Fruit fly (Drosophila melanogaster) whole organism, prepupa: ENCODE data around the gene CG15643.

ENCODE experiments used
- CG10669 ChIP-seq: fragments of 200-800 bp; sonication (Bioruptor generic); optimal IDR thresholded peaks from 3 replicates; lab custom pipeline; 2018; ENCODE audit warnings: missing biosample characterization, mild to moderate bottlenecking, missing genetic modification characterization, moderate library complexity
- CG11294 ChIP-seq: fragments of 200-800 bp; sonication (Bioruptor generic); IDR thresholded peaks from 2 replicates; pipeline ENCODE4 v1.3.6; 2022; ENCODE audit warnings: missing biosample characterization, missing genetic modification characterization
- CG11902 ChIP-seq: fragments of 200-800 bp; sonication (Bioruptor generic); optimal IDR thresholded peaks from 3 replicates; lab custom pipeline; 2016; ENCODE audit warnings: missing biosample characterization, missing genetic modification characterization
- CG15336 ChIP-seq: fragments of 200-800 bp; sonication (Bioruptor generic); IDR thresholded peaks from 2 replicates; pipeline ENCODE4 v1.3.6; 2022; ENCODE audit warnings: missing biosample characterization, missing genetic modification characterization
- CG1621 ChIP-seq: fragments of 200-800 bp; sonication (Bioruptor generic); optimal IDR thresholded peaks from 3 replicates; lab custom pipeline; 2018; ENCODE audit warnings: missing biosample characterization, mild to moderate bottlenecking, missing genetic modification characterization
- CG16779 ChIP-seq: fragments of 200-800 bp; sonication (Bioruptor generic); optimal IDR thresholded peaks from 3 replicates; lab custom pipeline; 2017; ENCODE audit warnings: missing biosample characterization, mild to moderate bottlenecking, missing genetic modification characterization
- CG3032 ChIP-seq: fragments of 200-800 bp; optimal IDR thresholded peaks from 2 replicates; lab custom pipeline; 2019; ENCODE audit warnings: missing biosample characterization, mild to moderate bottlenecking, missing genetic modification characterization, moderate library complexity
- CG32006 ChIP-seq: fragments of 200-800 bp; sonication (Bioruptor generic); optimal IDR thresholded peaks from 3 replicates; lab custom pipeline; 2017; ENCODE audit warnings: missing biosample characterization, mild to moderate bottlenecking, missing genetic modification characterization
- CG3919 ChIP-seq: fragments of 200-800 bp; sonication (Bioruptor generic); optimal IDR thresholded peaks from 3 replicates; lab custom pipeline; 2016; ENCODE audit warnings: missing biosample characterization, missing genetic modification characterization
- CG4318 ChIP-seq: fragments of 200-800 bp; sonication (Bioruptor generic); optimal IDR thresholded peaks from 3 replicates; lab custom pipeline; 2017; ENCODE audit warnings: missing biosample characterization, mild to moderate bottlenecking, missing genetic modification characterization
- CG6163 ChIP-seq: fragments of 200-800 bp; sonication (Bioruptor generic); IDR thresholded peaks from 3 replicates; pipeline ENCODE4 v1.3.6; 2022; ENCODE audit warnings: missing biosample characterization, missing genetic modification characterization
- CG6808 ChIP-seq: fragments of 200-800 bp; sonication (Bioruptor generic); optimal IDR thresholded peaks from 3 replicates; lab custom pipeline; 2017; ENCODE audit warnings: missing biosample characterization, missing genetic modification characterization, mild to moderate bottlenecking, moderate library complexity, missing genetic modification reagents
- CG6854 ChIP-seq: fragments of 200-800 bp; sonication (Bioruptor generic); optimal IDR thresholded peaks from 2 replicates; lab custom pipeline; 2017; ENCODE audit warnings: missing biosample characterization, mild to moderate bottlenecking, missing genetic modification characterization
- CG7368 ChIP-seq: fragments of 200-800 bp; sonication (Bioruptor generic); optimal IDR thresholded peaks from 3 replicates; lab custom pipeline; 2016; ENCODE audit warnings: missing biosample characterization, missing genetic modification characterization
- CG8119 ChIP-seq: fragments of 200-800 bp; sonication (Bioruptor generic); IDR thresholded peaks from 3 replicates; pipeline ENCODE4 v1.3.6; 2022; ENCODE audit warnings: missing biosample characterization, missing genetic modification characterization
- CG8319 ChIP-seq: fragments of 200-800 bp; sonication (Bioruptor generic); optimal IDR thresholded peaks from 3 replicates; lab custom pipeline; 2016; ENCODE audit warnings: missing biosample characterization, missing genetic modification characterization
- CG8632 ChIP-seq: fragments of 200-800 bp; sonication (Bioruptor generic); optimal IDR thresholded peaks from 3 replicates; lab custom pipeline; 2016; ENCODE audit warnings: missing biosample characterization, missing genetic modification characterization
- CG9139 ChIP-seq: fragments of 200-800 bp; sonication (Bioruptor generic); optimal IDR thresholded peaks from 3 replicates; lab custom pipeline; 2017; ENCODE audit warnings: missing biosample characterization, mild to moderate bottlenecking, missing genetic modification characterization
- Eip75B ChIP-seq: fragments of 200-800 bp; sonication (Bioruptor generic); optimal IDR thresholded peaks from 3 replicates; lab custom pipeline; 2016; ENCODE audit warnings: missing biosample characterization, missing genetic modification characterization
- Eip78C ChIP-seq: fragments of 200-800 bp; sonication (Bioruptor generic); peaks from one replicate; lab custom pipeline; 2016; ENCODE audit warnings: missing biosample characterization, missing genetic modification characterization
- Eip93F ChIP-seq: fragments of 200-800 bp; sonication (Bioruptor generic); optimal IDR thresholded peaks from 2 replicates; lab custom pipeline; 2016; ENCODE audit warnings: missing biosample characterization, mild to moderate bottlenecking, missing genetic modification characterization
- Ets21C ChIP-seq: fragments of 200-800 bp; sonication (Bioruptor generic); optimal IDR thresholded peaks from 3 replicates; lab custom pipeline; 2016; ENCODE audit warnings: missing biosample characterization, missing genetic modification characterization
- Ets96B ChIP-seq: fragments of 200-800 bp; optimal IDR thresholded peaks from 2 replicates; lab custom pipeline; 2019; ENCODE audit warnings: missing biosample characterization, mild to moderate bottlenecking, missing genetic modification characterization, moderate library complexity
- Hr38 ChIP-seq: sonication (Bioruptor generic); optimal IDR thresholded peaks from 2 replicates; lab custom pipeline; 2016; ENCODE audit warnings: missing biosample characterization, missing genetic modification characterization
- Hr39 ChIP-seq: fragments of 200-800 bp; sonication (Bioruptor generic); optimal IDR thresholded peaks from 2 replicates; lab custom pipeline; 2016; ENCODE audit warnings: missing biosample characterization, missing genetic modification characterization
- Hr4 ChIP-seq: fragments of 200-800 bp; sonication (Bioruptor generic); optimal IDR thresholded peaks from 3 replicates; lab custom pipeline; 2016; ENCODE audit warnings: missing biosample characterization, missing genetic modification characterization
- Met ChIP-seq: fragments of 200-800 bp; sonication (Bioruptor generic); optimal IDR thresholded peaks from 3 replicates; lab custom pipeline; 2016; ENCODE audit warnings: missing biosample characterization, missing genetic modification characterization
- Sox102F ChIP-seq: fragments of 200-800 bp; sonication (Bioruptor generic); optimal IDR thresholded peaks from 2 replicates; lab custom pipeline; 2016; ENCODE audit warnings: missing biosample characterization, mild to moderate bottlenecking, missing genetic modification characterization
- Sox14 ChIP-seq: fragments of 200-800 bp; sonication (Bioruptor generic); optimal IDR thresholded peaks from 3 replicates; lab custom pipeline; 2016; ENCODE audit warnings: missing biosample characterization, missing genetic modification characterization
- Sox15 ChIP-seq: fragments of 200-800 bp; sonication (Bioruptor generic); optimal IDR thresholded peaks from 3 replicates; lab custom pipeline; 2016; ENCODE audit warnings: missing biosample characterization, missing genetic modification characterization
- acj6 ChIP-seq: fragments of 200-800 bp; sonication (Bioruptor generic); optimal IDR thresholded peaks from 3 replicates; lab custom pipeline; 2016; ENCODE audit warnings: missing biosample characterization, missing genetic modification characterization
- dac ChIP-seq: fragments of 200-800 bp; sonication (Bioruptor generic); optimal IDR thresholded peaks from 2 replicates; lab custom pipeline; 2017; ENCODE audit warnings: missing biosample characterization, mild to moderate bottlenecking, missing genetic modification characterization
- dsx ChIP-seq: fragments of 200-800 bp; optimal IDR thresholded peaks from 3 replicates; lab custom pipeline; 2019; ENCODE audit warnings: missing biosample characterization, mild to moderate bottlenecking, missing genetic modification characterization, moderate library complexity; ENCODE audit not compliant: poor library complexity, severe bottlenecking
- eg ChIP-seq: fragments of 200-800 bp; sonication (Bioruptor generic); IDR thresholded peaks from 3 replicates; pipeline ENCODE4 v1.3.6; 2022; ENCODE audit warnings: missing biosample characterization, missing genetic modification characterization
- esn ChIP-seq: fragments of 200-800 bp; sonication (Bioruptor generic); optimal IDR thresholded peaks from 2 replicates; lab custom pipeline; 2016; ENCODE audit warnings: missing biosample characterization, mild to moderate bottlenecking, missing genetic modification characterization, moderate library complexity
- fd59A ChIP-seq: fragments of 200-800 bp; sonication (Bioruptor generic); optimal IDR thresholded peaks from 2 replicates; lab custom pipeline; 2017; ENCODE audit warnings: missing biosample characterization, mild to moderate bottlenecking, missing genetic modification characterization, missing genetic modification reagents
- lz ChIP-seq: fragments of 200-800 bp; sonication (Bioruptor generic); optimal IDR thresholded peaks from 3 replicates; lab custom pipeline; 2016; ENCODE audit warnings: missing biosample characterization, missing genetic modification characterization
- net ChIP-seq: fragments of 200-800 bp; sonication (Bioruptor generic); optimal IDR thresholded peaks from 3 replicates; lab custom pipeline; 2016; ENCODE audit warnings: missing biosample characterization, missing genetic modification characterization
- pdm3 ChIP-seq: fragments of 200-800 bp; sonication (Bioruptor generic); optimal IDR thresholded peaks from 3 replicates; lab custom pipeline; 2016; ENCODE audit warnings: missing biosample characterization, missing genetic modification characterization
- salr ChIP-seq, 2 experiments: fragments of 200-800 bp; sonication (Bioruptor generic); optimal IDR thresholded peaks; 3 replicates each; lab custom pipeline; 2016 to 2018; ENCODE audit warnings: missing biosample characterization in 2 of 2, missing genetic modification characterization in 2 of 2, mild to moderate bottlenecking in 1 of 2
- spab ChIP-seq: fragments of 200-800 bp; sonication (Bioruptor generic); optimal IDR thresholded peaks from 2 replicates; lab custom pipeline; 2017; ENCODE audit warnings: missing biosample characterization, mild to moderate bottlenecking, missing genetic modification characterization, missing genetic modification reagents
- ss ChIP-seq, 2 experiments: fragments of 200-800 bp; sonication (Bioruptor generic); optimal IDR thresholded peaks; 2 replicates in 1 of 2; 3 replicates in 1 of 2; lab custom pipeline; 2017 to 2018; ENCODE audit warnings: mild to moderate bottlenecking in 2 of 2, missing biosample characterization in 2 of 2, missing genetic modification characterization in 2 of 2, moderate library complexity in 1 of 2
- svp ChIP-seq: fragments of 200-800 bp; sonication (Bioruptor generic); peaks from one replicate; lab custom pipeline; 2016; ENCODE audit warnings: missing biosample characterization, missing genetic modification characterization
- topi ChIP-seq: fragments of 200-800 bp; sonication (Bioruptor generic); optimal IDR thresholded peaks from 3 replicates; lab custom pipeline; 2016; ENCODE audit warnings: missing biosample characterization, missing genetic modification characterization

The CG15643 gene

DNA sequence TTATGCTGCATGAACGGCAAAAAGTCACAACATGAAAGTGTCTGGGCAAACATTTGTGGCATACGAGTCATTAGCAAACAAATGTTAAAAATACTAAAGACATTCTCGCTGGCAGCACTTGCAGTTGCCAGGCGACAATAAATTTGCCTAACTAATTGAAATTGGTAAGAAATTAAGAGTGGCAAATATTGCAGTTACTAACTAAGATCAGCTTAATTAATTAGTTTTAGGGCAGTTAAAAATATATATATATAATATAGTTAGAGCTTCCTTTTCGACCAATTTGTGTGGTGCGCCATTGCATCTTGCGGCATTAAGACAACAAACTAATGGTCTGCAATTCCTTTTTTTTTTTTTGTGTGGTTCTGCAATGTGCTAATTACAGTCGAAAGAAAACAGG lies 46.0 kb upstream of the CG15643 start (continued):
- peak; percentile 47 for TF ChIP-seq pdm3 (GFP tag; lab: Kevin White, UChicago)
- no peak for TF ChIP-seq CG16779 (tag; lab: Kevin White, UChicago)
- peak; percentile 45 for TF ChIP-seq net (GFP tag; lab: Kevin White, UChicago)
- TF ChIP-seq acj6 (GFP tag; lab: Kevin White, UChicago): peak; percentile 42
- peak; percentile 20 for TF ChIP-seq topi (GFP tag; lab: Kevin White, UChicago)
- TF ChIP-seq Eip93F (GFP tag; lab: Kevin White, UChicago): no peak
- peak; percentile 17 for TF ChIP-seq lz (GFP tag; lab: Kevin White, UChicago)
- TF ChIP-seq esn (GFP tag; lab: Kevin White, UChicago): peak; percentile 51
- TF ChIP-seq CG7368 (GFP tag; lab: Kevin White, UChicago): no peak
- TF ChIP-seq Hr4: peak; percentile 49
- TF ChIP-seq fd59A (GFP tag; lab: Kevin White, UChicago): peak; percentile 18
- peak; percentile 26 for TF ChIP-seq CG8632 (GFP tag; lab: Kevin White, UChicago)
- TF ChIP-seq, all 60 proteins: peak for 35

DNA sequence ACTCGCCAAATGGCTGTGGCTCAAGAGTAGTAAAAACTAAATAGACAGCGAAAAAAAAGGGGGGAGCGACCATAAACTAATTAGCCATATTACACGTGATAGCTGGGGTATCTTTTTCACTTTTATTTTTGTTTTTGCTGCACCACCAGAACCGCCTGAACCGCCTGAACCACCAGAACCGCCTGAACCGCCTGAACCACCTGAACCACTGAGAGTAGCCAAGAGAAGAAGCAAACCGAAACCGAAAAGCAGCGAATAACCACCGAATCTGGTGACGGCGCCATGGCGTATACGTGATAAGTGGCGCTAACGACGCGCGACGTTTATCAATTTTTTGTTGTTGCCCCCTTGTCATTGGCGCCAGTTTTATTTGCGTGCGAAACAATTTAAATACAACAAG lies 44.6 kb upstream of the CG15643 start:
- TF ChIP-seq CG9139 (GFP tag; lab: Kevin White, UChicago) (no peak), CG6808 (GFP tag; lab: Kevin White, UChicago) (no peak), Sox15 (no peak), Hr39 (GFP tag; lab: Kevin White, UChicago) (no peak), CG3919 (GFP tag; lab: Kevin White, UChicago) (no peak), Hr38 (no peak)
- TF ChIP-seq, all 60 proteins: peak for 0

DNA sequence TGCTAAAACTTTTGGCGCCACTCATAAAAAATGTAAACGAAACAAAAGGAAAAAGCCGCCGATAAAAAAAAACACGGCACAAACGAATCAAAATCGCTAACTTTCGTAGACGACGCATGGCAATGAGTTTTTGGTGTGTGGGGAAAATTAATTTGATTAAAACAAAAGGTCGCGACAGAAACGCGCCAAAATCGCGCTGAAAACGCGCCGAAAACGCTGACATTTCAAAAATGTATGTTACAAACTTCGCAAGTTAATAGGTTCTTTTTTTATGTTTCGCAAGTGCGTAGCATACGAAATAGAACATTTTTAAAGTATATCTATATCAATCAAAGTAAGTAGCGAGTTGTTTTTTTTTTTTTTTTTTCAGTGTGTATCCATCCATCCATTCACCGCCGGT lies 44.1 kb upstream of the CG15643 start:
- TF ChIP-seq svp (GFP tag; lab: Kevin White, UChicago): peak; percentile 22
- no peak for TF ChIP-seq Eip78C (GFP tag; lab: Kevin White, UChicago)

DNA sequence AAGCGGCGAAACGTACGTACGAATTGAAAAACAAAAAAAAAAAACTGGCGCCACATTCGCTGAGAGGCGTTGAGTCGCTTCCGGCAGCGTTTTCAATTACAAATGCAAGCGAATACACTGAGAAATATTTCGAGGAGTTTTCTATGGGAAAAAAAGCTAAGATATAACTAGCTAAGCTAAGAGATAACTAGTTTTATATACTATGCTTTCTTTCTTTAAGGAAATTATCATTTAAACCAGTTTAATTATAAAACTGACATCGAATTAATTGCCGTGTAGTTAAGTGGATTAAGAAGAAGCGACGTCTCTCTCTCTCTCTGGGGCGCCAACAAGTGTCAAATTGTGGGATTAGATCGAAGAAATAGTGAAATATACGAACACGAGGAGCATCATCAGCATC lies 43.5 kb upstream of the CG15643 start:
- TF ChIP-seq dac (GFP tag; lab: Kevin White, UChicago) (peak; percentile 4), CG6163 (GFP tag; lab: Robert Waterston, UW) (peak; percentile 74), pdm3 (GFP tag; lab: Kevin White, UChicago) (peak; percentile 66), CG15336 (GFP tag; lab: Robert Waterston, UW) (peak; percentile 74), net (GFP tag; lab: Kevin White, UChicago) (peak; percentile 47), topi (GFP tag; lab: Kevin White, UChicago) (peak; percentile 58), svp (GFP tag; lab: Kevin White, UChicago) (peak; percentile 66), Met (GFP tag; lab: Kevin White, UChicago) (peak; percentile 70), Hr4 (peak; percentile 61), CG8319 (GFP tag; lab: Kevin White, UChicago) (no peak), CG16779 (tag; lab: Kevin White, UChicago) (no peak), CG3032 (tag; lab: Kevin White, UChicago) (no peak), CG1621 (tag; lab: Kevin White, UChicago) (no peak), spab (no peak), dsx (GFP tag; lab: Kevin White, UChicago) (no peak), CG8632 (GFP tag; lab: Kevin White, UChicago) (peak; percentile 19), CG6808 (GFP tag; lab: Kevin White, UChicago) (no peak), ss (GFP tag; optimal IDR thresholded peaks at IDR 0.05; lab: Kevin White, UChicago) (no peak), esn (GFP tag; lab: Kevin White, UChicago) (peak; percentile 64), Eip75B (peak; percentile 31), Sox102F (GFP tag; lab: Kevin White, UChicago) (peak; percentile 42), Ets21C (peak; percentile 37), CG11902 (GFP tag; lab: Kevin White, UChicago) (no peak), CG32006 (GFP tag; lab: Kevin White, UChicago) (peak; percentile 71), CG11294 (GFP tag; lab: Robert Waterston, UW) (peak; percentile 40), Sox14 (peak; percentile 45), Hr38 (no peak), salr (GFP tag; optimal IDR thresholded peaks at IDR 0.05; lab: Kevin White, UChicago) (peak in 1 of 2 experiments; percentile 50), eg (GFP tag; lab: Robert Waterston, UW) (peak; percentile 76), CG8119 (GFP tag; lab: Robert Waterston, UW) (peak; percentile 69), CG9139 (GFP tag; lab: Kevin White, UChicago) (no peak), CG4318 (GFP tag; lab: Kevin White, UChicago) (peak; percentile 31), CG10669 (GFP tag; lab: Kevin White, UChicago) (peak; percentile 34), Ets96B (tag; lab: Kevin White, UChicago) (peak; percentile 47), fd59A (GFP tag; lab: Kevin White, UChicago) (no peak), CG3919 (GFP tag; lab: Kevin White, UChicago) (peak; percentile 55), CG6854 (GFP tag; lab: Kevin White, UChicago) (no peak)
